Fruit fly (Drosophila melanogaster) whole organism: ENCODE measurements around the gene CG4860.

Experiments
- CG8478 ChIP-seq: fragments of >200 bp; optimal IDR thresholded peaks from 2 replicates; lab custom pipeline; 2018; ENCODE audit warnings: inconsistent platforms
- Dll ChIP-seq: fragments of >200 bp; optimal IDR thresholded peaks from 2 replicates; lab custom pipeline; 2017
- EcR ChIP-seq, 2 experiments: fragments of >200 bp; optimal IDR thresholded peaks; 2 replicates each; lab custom pipeline; 2017; ENCODE audit warnings: missing biosample characterization in 2 of 2, missing genetic modification characterization in 2 of 2, missing genetic modification reagents in 2 of 2
- pan ChIP-seq: fragments of >200 bp; optimal IDR thresholded peaks from 2 replicates; lab custom pipeline; 2017
- psq ChIP-seq: fragments of >200 bp; optimal IDR thresholded peaks from 2 replicates; lab custom pipeline; 2017
- usp ChIP-seq: fragments of >200 bp; optimal IDR thresholded peaks from 2 replicates; lab custom pipeline; 2017; ENCODE audit warnings: missing biosample characterization, missing genetic modification characterization, mixed read lengths

Gene CG4860

DNA sequence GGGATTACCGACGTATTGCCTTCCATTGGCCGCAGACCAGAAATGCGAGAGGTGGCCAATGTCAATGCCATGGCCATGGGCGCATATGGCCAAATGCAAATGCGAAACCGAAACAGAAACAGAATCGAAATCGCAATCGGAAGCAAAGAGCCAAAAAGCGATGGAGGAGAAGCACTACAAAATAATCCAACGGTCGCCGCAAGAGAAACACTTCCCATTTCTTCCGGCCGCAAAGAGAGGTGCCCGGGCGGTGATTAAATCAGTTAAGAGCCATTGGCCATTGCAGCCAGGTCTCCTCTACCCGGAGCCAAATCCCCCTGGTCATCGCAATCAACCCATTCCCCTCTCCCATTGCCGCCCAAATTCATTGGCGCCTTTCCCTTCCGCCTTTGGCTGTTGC, 7.1 kb downstream of the CG4860 start, which contains the start of gene CG14742:
Gene CG14742, plus strand, starts transcription at position 301 of the 400 bp plus-strand sequence.
- TF ChIP-seq usp (no peak), psq (lab: Kevin White, UChicago) (no peak), pan (lab: Kevin White, UChicago) (no peak), CG8478 (lab: Kevin White, UChicago) (no peak), EcR (GFP tag; optimal IDR thresholded peaks at IDR 0.05; lab: Kevin White, UChicago) (no peak), Dll (lab: Kevin White, UChicago) (no peak)

- TF ChIP-seq usp (no peak), CG8478 (lab: Kevin White, UChicago) (no peak), psq (lab: Kevin White, UChicago) (no peak), Dll (lab: Kevin White, UChicago) (no peak), EcR (GFP tag; optimal IDR thresholded peaks at IDR 0.05; lab: Kevin White, UChicago) (no peak), pan (lab: Kevin White, UChicago) (no peak)
Observed at dm6 chr3R:12211552-12211951, 9.7 kb downstream of the CG4860 start.

- TF ChIP-seq Dll (lab: Kevin White, UChicago) = no peak
Observed at dm6 chr3R:12210260-12210659, 11.0 kb downstream of the CG4860 start, which contains the start of gene CG4830. Gene CG4830 (minus strand): TSS chr3R:12210360.

DNA sequence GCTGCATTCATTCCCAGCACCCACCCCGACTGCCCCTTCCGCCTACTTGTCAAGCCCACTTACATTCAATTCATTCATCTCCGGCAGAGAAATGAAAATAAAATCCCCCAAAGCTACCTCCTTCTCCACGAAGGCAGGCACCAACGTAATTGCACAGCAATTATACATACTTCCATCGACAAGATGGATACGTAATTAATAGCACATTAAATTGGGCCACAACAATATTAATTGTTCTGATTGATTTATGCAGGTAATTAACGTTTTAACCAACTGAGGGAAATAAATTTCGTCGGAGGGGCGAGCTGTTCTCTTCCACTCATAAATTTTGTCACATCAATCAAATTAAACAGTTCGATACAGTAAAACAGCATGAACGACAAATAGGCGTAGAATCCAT, 23.6 kb downstream of the CG4860 start, which contains the start of gene Adk1:
Gene Adk1, plus strand, starts transcription at position 301 of the 400 bp plus-strand sequence.
- TF ChIP-seq Dll (lab: Kevin White, UChicago) (no peak), EcR (GFP tag; optimal IDR thresholded peaks at IDR 0.05; lab: Kevin White, UChicago) (no peak), pan (lab: Kevin White, UChicago) (no peak), usp (no peak), CG8478 (lab: Kevin White, UChicago) (no peak), psq (lab: Kevin White, UChicago) (no peak)

DNA sequence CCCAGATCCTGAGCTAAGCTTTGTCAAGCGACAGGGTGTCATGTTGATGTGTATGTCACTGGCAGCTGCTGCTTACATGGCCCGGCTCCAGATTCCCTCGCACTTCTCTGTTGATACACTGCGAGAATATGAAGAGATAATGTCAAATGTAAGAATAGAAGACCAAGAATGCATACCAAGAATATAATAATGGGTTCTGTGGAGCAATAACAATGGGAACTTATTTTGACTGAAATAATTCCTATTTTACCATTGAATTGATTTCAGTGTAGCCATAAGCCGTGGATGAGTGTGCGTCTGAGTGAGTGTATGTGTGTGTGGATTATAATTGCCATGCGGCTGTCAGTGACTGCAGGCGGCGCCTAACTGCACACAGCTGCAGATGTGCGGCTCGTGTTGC, 25.2 kb downstream of the CG4860 start:
- TF ChIP-seq usp (no peak), EcR (GFP tag; optimal IDR thresholded peaks at IDR 0.05; lab: Kevin White, UChicago) (no peak), psq (lab: Kevin White, UChicago) (no peak), Dll (lab: Kevin White, UChicago) (no peak), CG8478 (lab: Kevin White, UChicago) (no peak), pan (lab: Kevin White, UChicago) (no peak)

DNA sequence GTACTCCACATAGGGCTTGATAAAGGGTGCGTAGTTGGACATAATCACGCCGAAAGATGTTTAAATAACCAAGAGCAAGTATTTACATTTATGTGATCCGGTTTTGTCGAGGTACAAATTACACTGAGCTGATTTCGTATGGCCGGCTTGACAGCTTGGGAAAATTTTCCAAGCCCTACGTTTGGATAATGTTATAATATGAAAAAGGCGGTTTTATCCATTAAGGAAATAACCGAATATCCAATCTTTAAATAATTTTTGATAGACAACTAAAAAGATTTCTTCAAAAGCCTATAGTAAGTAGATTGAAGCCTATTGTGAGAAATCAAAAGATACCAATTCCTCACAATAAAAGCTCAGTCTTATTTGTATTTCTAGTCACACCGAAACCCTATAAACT, 26.4 kb downstream of the CG4860 start, which contains the start of the genes eIF3d2 and CG43450:
Gene eIF3d2, minus strand, starts transcription at position 101 of the 400 bp plus-strand sequence.
Gene CG43450, plus strand, starts transcription at position 384 of the 400 bp plus-strand sequence.
- TF ChIP-seq psq (lab: Kevin White, UChicago) (no peak), usp (no peak), Dll (lab: Kevin White, UChicago) (no peak), pan (lab: Kevin White, UChicago) (no peak), EcR (GFP tag; optimal IDR thresholded peaks at IDR 0.05; lab: Kevin White, UChicago) (no peak), CG8478 (lab: Kevin White, UChicago) (no peak)

DNA sequence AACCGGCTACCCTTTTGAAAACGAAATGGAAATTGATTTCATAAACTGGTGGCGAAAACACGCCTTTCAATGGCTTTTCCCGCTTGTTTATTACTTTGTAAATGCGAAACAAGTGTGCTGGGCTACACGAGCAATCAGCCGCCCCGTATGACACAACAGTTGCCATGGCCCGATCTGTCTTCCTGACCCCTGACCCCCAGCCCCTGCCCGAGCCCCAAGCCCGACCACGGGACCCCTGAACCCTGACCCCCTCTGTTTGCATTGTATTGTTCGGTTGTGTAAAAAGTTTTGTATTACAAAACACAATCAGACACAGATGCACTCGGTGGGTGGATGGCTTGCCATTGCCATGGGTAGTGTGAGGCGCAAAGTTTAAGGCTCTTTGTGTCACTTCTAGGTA, 35.6 kb downstream of the CG4860 start:
- TF ChIP-seq Dll (lab: Kevin White, UChicago) (no peak), usp (no peak), psq (lab: Kevin White, UChicago) (no peak)
